Fruit fly (Drosophila melanogaster): ENCODE data around the gene Sk2.
A peak's percentile ranks its signal among the peaks of the same experiment; 100 is the strongest.

The Sk2 gene

DNA sequence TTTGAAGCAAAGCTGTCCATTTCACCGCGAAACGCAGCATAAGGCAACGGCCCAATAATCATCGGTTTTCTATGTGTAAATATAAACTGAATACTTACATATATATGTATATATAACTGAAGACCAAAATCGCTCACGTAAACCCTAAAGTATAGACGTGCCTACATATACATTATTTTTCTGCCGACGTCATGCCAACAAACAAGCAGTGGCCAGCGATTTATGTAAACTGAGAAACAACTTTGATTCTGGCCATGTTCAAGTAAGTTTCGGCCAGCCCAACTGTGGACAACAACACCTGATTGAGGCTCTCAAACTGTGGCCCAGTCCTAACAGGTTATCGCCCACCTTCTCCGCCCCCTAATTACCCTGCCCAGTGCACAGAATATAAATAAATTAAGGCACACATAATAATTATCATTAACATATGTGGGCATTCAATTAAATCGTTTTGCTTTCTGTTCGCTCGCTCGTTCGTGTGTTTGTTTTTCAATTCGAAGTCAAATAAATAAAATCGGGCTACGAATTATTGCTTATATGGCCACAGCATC, 35.2 kb downstream of the Sk2 start:
- TF ChIP-seq CG9705 (GFP tag; optimal IDR thresholded peaks at IDR 0.05) = no peak
- no peak for TF ChIP-seq Dif (GFP tag; optimal IDR thresholded peaks at IDR 0.05; ENCODE audit: partially characterized antibody)
- TF ChIP-seq Rel (GFP tag; optimal IDR thresholded peaks at IDR 0.05) = peak; percentile 40
- TF ChIP-seq Rel (tag; optimal IDR thresholded peaks at IDR 0.05) = no peak
- peak; percentile 49 for TF ChIP-seq Vsx2 (GFP tag; optimal IDR thresholded peaks at IDR 0.05; ENCODE audit: partially characterized antibody)

DNA sequence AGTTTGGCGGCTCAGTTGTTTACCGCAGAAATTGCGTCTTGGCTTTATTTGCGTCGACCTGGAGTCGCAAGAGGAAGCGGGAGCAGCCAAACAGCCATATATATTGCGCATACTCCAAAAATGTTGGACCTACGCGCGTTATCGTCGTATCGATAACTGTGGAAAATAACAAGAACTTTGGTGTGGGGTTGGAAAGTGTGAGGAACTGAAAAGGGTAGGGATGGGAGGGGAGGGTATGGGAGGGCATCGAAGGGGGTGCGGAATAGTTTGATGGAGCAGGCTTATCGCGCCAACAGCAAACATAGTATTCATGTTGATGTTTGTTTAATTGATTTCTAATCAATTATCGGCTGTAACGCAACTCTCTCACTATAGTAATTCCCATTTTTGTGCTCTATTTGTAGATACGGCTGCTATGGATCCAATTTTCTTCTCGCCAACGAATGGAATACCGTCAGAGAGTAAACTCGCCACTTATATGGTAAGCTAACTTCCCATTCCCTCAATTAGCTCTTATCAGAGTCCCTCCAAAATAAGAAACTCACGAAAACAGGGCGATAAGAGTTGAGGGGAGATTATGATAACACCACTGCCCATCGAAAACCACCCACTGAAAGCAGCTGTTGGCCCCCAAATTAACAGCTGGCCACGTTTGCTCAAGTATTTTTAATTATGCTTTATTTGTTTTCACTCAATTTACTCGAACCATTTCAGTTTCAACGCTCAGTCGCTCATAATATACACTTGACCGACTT, 36.6 kb downstream of the Sk2 start:
- TF ChIP-seq Hnf4 (GFP tag; optimal IDR thresholded peaks at IDR 0.05) (no peak), CrebA (GFP tag; optimal IDR thresholded peaks at IDR 0.05; ENCODE audit: borderline replicate concordance) (no peak), Hr83 (GFP tag; optimal IDR thresholded peaks at IDR 0.05; ENCODE audit: poor library complexity, severe bottlenecking) (peak; percentile 35), usp (GFP tag; optimal IDR thresholded peaks at IDR 0.05) (no peak), Jra (GFP tag; optimal IDR thresholded peaks at IDR 0.05) (no peak), rgr (GFP tag; optimal IDR thresholded peaks at IDR 0.05) (peak; percentile 27), Myc (optimal IDR thresholded peaks at IDR 0.05) (no peak), dsf (GFP tag; optimal IDR thresholded peaks at IDR 0.05; ENCODE audit: borderline replicate concordance) (no peak), Rel (GFP tag; optimal IDR thresholded peaks at IDR 0.05) (no peak), Rel (tag; optimal IDR thresholded peaks at IDR 0.05) (peak; percentile 79), CG32264 (GFP tag; optimal IDR thresholded peaks at IDR 0.05) (no peak), sage (GFP tag; optimal IDR thresholded peaks at IDR 0.05) (no peak), Hr78 (GFP tag; optimal IDR thresholded peaks at IDR 0.05) (no peak), woc (GFP tag; optimal IDR thresholded peaks at IDR 0.05) (no peak), h (GFP tag; optimal IDR thresholded peaks at IDR 0.05) (peak; percentile 35), ey (GFP tag; optimal IDR thresholded peaks at IDR 0.05) (no peak), brk (GFP tag; optimal IDR thresholded peaks at IDR 0.05) (no peak), Sp1 (GFP tag; optimal IDR thresholded peaks at IDR 0.05) (no peak), br (GFP tag; optimal IDR thresholded peaks at IDR 0.05) (peak; percentile 18), Abd-B (GFP tag; optimal IDR thresholded peaks at IDR 0.05) (no peak), Dif (GFP tag; optimal IDR thresholded peaks at IDR 0.05; ENCODE audit: partially characterized antibody) (no peak), OdsH (GFP tag; optimal IDR thresholded peaks at IDR 0.05) (peak; percentile 38), Mio (GFP tag; optimal IDR thresholded peaks at IDR 0.05) (no peak)

DNA sequence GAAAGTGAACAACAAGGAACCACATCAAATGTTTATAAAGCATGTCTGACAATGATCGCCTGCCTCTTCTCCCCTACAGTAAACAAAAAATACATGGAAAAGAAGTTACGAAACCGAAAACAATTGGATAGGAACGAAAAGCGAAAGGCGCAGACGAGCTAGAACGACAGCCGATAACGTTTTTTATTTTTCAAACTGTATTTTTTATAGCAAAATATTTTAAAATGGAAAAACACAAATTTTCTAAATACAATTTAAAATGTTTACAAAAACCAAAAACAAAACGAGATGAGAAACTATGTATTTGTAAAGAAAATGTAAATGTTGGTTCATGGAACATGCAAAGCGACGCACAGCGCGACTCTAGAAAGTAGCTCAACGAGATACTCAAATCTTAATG, 42.1 kb downstream of the Sk2 start:
- TF ChIP-seq Vsx2 (GFP tag; optimal IDR thresholded peaks at IDR 0.05; ENCODE audit: partially characterized antibody) = no peak
- TF ChIP-seq sage (GFP tag; optimal IDR thresholded peaks at IDR 0.05) = no peak
- TF ChIP-seq ey (GFP tag; optimal IDR thresholded peaks at IDR 0.05) = no peak
- no peak for TF ChIP-seq Mio (GFP tag; optimal IDR thresholded peaks at IDR 0.05)
- no peak for TF ChIP-seq Abd-B (GFP tag; optimal IDR thresholded peaks at IDR 0.05)
- no peak for TF ChIP-seq rgr (GFP tag; optimal IDR thresholded peaks at IDR 0.05)
- no peak for TF ChIP-seq usp (GFP tag; optimal IDR thresholded peaks at IDR 0.05)

DNA sequence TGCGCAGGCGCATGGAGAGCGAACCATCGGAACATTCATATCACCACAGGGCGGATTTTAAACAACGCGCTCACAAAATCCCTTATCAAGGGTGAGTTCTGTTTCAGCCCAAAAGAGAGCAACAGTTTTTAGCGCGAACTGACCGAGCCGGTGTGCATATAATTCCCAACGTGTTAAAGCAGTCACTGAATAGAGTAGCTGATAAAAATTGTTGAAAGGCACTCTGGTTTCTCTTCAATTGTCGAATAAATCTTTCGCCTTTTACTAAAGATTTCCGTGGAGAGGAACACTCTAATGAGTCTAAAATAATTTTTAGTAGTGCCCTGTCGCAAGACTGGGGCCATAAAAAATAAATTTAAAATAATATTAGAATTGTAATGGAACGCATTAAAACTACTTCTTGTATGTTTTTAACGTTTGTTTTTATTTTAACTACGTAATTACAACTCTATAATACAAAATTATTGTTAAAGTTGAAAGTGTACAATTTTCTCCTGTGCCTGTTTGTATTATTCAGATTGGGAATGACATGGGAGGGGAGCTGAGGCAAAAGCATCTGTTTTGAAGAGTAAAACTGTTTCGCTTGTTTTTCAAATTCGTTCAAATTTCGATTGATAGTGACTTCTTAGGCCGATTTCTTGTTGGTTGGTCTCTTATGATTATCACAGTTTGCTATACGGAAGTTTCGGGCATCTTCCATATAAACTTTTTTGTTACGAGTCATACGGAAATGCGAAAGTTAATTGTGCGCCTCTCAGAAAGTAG, 43.9 kb downstream of the Sk2 start:
- TF ChIP-seq tai (GFP tag; optimal IDR thresholded peaks at IDR 0.05) (no peak), Dif (GFP tag; optimal IDR thresholded peaks at IDR 0.05; ENCODE audit: partially characterized antibody) (no peak), pan (optimal IDR thresholded peaks at IDR 0.05) (no peak), OdsH (GFP tag; optimal IDR thresholded peaks at IDR 0.05) (peak; percentile 38), brk (GFP tag; optimal IDR thresholded peaks at IDR 0.05) (no peak), CG9705 (GFP tag; optimal IDR thresholded peaks at IDR 0.05) (no peak), Hr83 (GFP tag; optimal IDR thresholded peaks at IDR 0.05; ENCODE audit: poor library complexity, severe bottlenecking) (peak; percentile 40), dsf (GFP tag; optimal IDR thresholded peaks at IDR 0.05; ENCODE audit: borderline replicate concordance) (no peak), Rel (GFP tag; optimal IDR thresholded peaks at IDR 0.05) (no peak), Rel (tag; optimal IDR thresholded peaks at IDR 0.05) (peak; percentile 33), Sp1 (GFP tag; optimal IDR thresholded peaks at IDR 0.05) (peak; percentile 27), sv (GFP tag; optimal IDR thresholded peaks at IDR 0.05) (peak; percentile 40), sage (GFP tag; optimal IDR thresholded peaks at IDR 0.05) (no peak), fru (GFP tag; optimal IDR thresholded peaks at IDR 0.05) (peak; percentile 59), N (GFP tag; optimal IDR thresholded peaks at IDR 0.05) (no peak), psq (GFP tag; optimal IDR thresholded peaks at IDR 0.05) (peak; percentile 37), CG32264 (GFP tag; optimal IDR thresholded peaks at IDR 0.05) (no peak), Vsx2 (GFP tag; optimal IDR thresholded peaks at IDR 0.05; ENCODE audit: partially characterized antibody) (no peak), woc (GFP tag; optimal IDR thresholded peaks at IDR 0.05) (peak; percentile 49), CrebA (GFP tag; optimal IDR thresholded peaks at IDR 0.05; ENCODE audit: borderline replicate concordance) (no peak), br (GFP tag; optimal IDR thresholded peaks at IDR 0.05) (peak; percentile 58), usp (GFP tag; optimal IDR thresholded peaks at IDR 0.05) (no peak), h (GFP tag; optimal IDR thresholded peaks at IDR 0.05) (no peak), foxo (GFP tag; optimal IDR thresholded peaks at IDR 0.05) (peak in 1 of 2 experiments; percentile 58), Mio (GFP tag; optimal IDR thresholded peaks at IDR 0.05) (no peak), Abd-B (GFP tag; optimal IDR thresholded peaks at IDR 0.05) (no peak), ey (GFP tag; optimal IDR thresholded peaks at IDR 0.05) (peak; percentile 15), dmrt93B (GFP tag; optimal IDR thresholded peaks at IDR 0.05) (no peak), Jra (GFP tag; optimal IDR thresholded peaks at IDR 0.05) (peak; percentile 30), lola (GFP tag; optimal IDR thresholded peaks at IDR 0.05) (no peak), Dfd (GFP tag; optimal IDR thresholded peaks at IDR 0.05) (no peak), Hr78 (GFP tag; optimal IDR thresholded peaks at IDR 0.05) (no peak), rgr (GFP tag; optimal IDR thresholded peaks at IDR 0.05) (peak; percentile 44), jim (GFP tag; optimal IDR thresholded peaks at IDR 0.05) (no peak), Myc (optimal IDR thresholded peaks at IDR 0.05) (peak; percentile 38)
